Worm (Caenorhabditis elegans): ENCODE results near the gene dmd-6.

DNA sequence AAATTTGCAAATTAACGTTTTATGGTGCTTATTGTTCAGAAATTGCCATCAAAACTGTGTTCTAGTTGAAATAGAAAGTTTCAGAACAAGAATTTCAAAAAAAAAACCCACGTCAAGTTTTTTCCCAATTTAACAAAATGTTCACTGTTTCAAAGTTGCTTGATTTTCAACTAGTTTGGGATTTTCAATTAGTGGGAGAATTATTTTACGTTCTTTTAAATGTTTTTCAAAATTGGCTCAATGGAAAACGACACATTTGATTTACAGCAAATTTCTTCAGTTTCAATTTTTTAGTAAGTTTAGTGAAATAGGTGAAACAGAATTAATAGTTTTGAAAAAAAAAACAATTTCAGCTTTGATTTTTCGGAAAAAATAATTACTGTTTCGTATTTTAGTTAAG, 7.8 kb upstream of the dmd-6 start:
- TF ChIP-seq him-1 (tag; optimal IDR thresholded peaks at IDR 0.05): no peak
- no peak for TF ChIP-seq dao-5 (tag; optimal IDR thresholded peaks at IDR 0.05)

Data from whole organism, L4/young adult.